Worm (Caenorhabditis elegans) whole organism, young adult: ENCODE data around the gene gpdh-2.

Experiments used
- B0019.2 ChIP-seq: fragments of 200-800 bp; sonication (Bioruptor generic); conservative IDR thresholded peaks from 2 replicates; pipeline ENCODE4 v1.3.6; 2022; ENCODE audit warnings: missing genetic modification reagents, missing genetic modification characterization, missing compliant biosample characterization
- B0035.1 ChIP-seq: sonication (generic microtip); optimal IDR thresholded peaks from 2 replicates; lab custom pipeline; 2016; ENCODE audit warnings: missing genetic modification characterization, mild to moderate bottlenecking, missing compliant biosample characterization, missing genotype, missing genetic modification reagents
- F52B5.7 ChIP-seq: sonication (generic microtip); optimal IDR thresholded peaks from 2 replicates; lab custom pipeline; 2016; ENCODE audit warnings: mild to moderate bottlenecking, missing genetic modification characterization, missing compliant biosample characterization
- Y56A3A.18 ChIP-seq: fragments of 200-800 bp; sonication (Bioruptor generic); IDR thresholded peaks from 2 replicates; pipeline ENCODE4 v1.3.6; 2022; ENCODE audit warnings: missing genetic modification reagents, missing genetic modification characterization, missing compliant biosample characterization
- Y95B8A.8 ChIP-seq: fragments of 200-800 bp; sonication (Bioruptor generic); IDR thresholded peaks from 2 replicates; pipeline ENCODE4 v1.3.6; 2022; ENCODE audit warnings: missing genetic modification reagents, missing genetic modification characterization, missing compliant biosample characterization
- akir-1 ChIP-seq: fragments of 200-800 bp; sonication (Bioruptor generic); optimal IDR thresholded peaks from 2 replicates; lab custom pipeline; 2018; ENCODE audit warnings: mild to moderate bottlenecking, missing genetic modification characterization, moderate library complexity, missing compliant biosample characterization
- aptf-2 ChIP-seq: fragments of 200-800 bp; sonication (Bioruptor generic); conservative IDR thresholded peaks from 2 replicates; pipeline ENCODE4 v1.3.6; 2022; ENCODE audit warnings: missing genetic modification reagents, missing genetic modification characterization, missing compliant biosample characterization
- atf-7 ChIP-seq: sonication (generic microtip); optimal IDR thresholded peaks from 2 replicates; lab custom pipeline; 2017; ENCODE audit warnings: mild to moderate bottlenecking, missing genetic modification characterization, missing compliant biosample characterization
- athp-1 ChIP-seq: sonication (generic microtip); optimal IDR thresholded peaks from 2 replicates; lab custom pipeline; 2017; ENCODE audit warnings: mild to moderate bottlenecking, missing genetic modification characterization, missing compliant biosample characterization
- bed-2 ChIP-seq: fragments of 200-800 bp; sonication (Bioruptor generic); IDR thresholded peaks from 2 replicates; pipeline ENCODE4 v1.3.6; 2022; ENCODE audit warnings: missing genetic modification reagents, missing genetic modification characterization, missing compliant biosample characterization
- ceh-58 ChIP-seq: fragments of 200-800 bp; sonication (Bioruptor generic); IDR thresholded peaks from 2 replicates; pipeline ENCODE4 v1.3.6; 2022; ENCODE audit warnings: missing genetic modification characterization, missing compliant biosample characterization
- egl-18 ChIP-seq: fragments of 200-800 bp; sonication (Bioruptor generic); IDR thresholded peaks from 2 replicates; pipeline ENCODE4 v1.3.6; 2022; ENCODE audit warnings: missing genetic modification reagents, missing genetic modification characterization, missing compliant biosample characterization
- ekl-4 ChIP-seq: fragments of 200-800 bp; sonication (Bioruptor generic); IDR thresholded peaks from 2 replicates; pipeline ENCODE4 v1.3.6; 2022; ENCODE audit warnings: missing genetic modification reagents, missing genetic modification characterization, missing compliant biosample characterization
- fkh-3 ChIP-seq: sonication (generic microtip); optimal IDR thresholded peaks from 2 replicates; lab custom pipeline; 2016; ENCODE audit warnings: mild to moderate bottlenecking, missing genetic modification characterization, missing compliant biosample characterization
- gei-17 ChIP-seq: fragments of 200-800 bp; sonication (Bioruptor generic); optimal IDR thresholded peaks from 2 replicates; lab custom pipeline; 2018; ENCODE audit warnings: mild to moderate bottlenecking, missing genetic modification characterization, missing compliant biosample characterization
- him-1 ChIP-seq: sonication (generic microtip); optimal IDR thresholded peaks from 2 replicates; lab custom pipeline; 2016; ENCODE audit warnings: missing genotype, missing genetic modification reagents, missing genetic modification characterization, missing compliant biosample characterization
- hmg-1.2 ChIP-seq: fragments of 200-800 bp; sonication (Bioruptor generic); IDR thresholded peaks from 2 replicates; pipeline ENCODE4 v1.3.6; 2022; ENCODE audit warnings: missing genetic modification reagents, missing genetic modification characterization, missing compliant biosample characterization
- hrde-1 ChIP-seq: sonication (generic microtip); optimal IDR thresholded peaks from 2 replicates; lab custom pipeline; 2016; ENCODE audit warnings: missing genetic modification characterization, mild to moderate bottlenecking, missing compliant biosample characterization, moderate library complexity, missing genotype, missing genetic modification reagents, borderline replicate concordance
- hsf-1 ChIP-seq: fragments of 200-800 bp; sonication (Bioruptor generic); IDR thresholded peaks from 2 replicates; pipeline ENCODE4 v1.3.6; 2022; ENCODE audit warnings: missing genetic modification reagents, missing genetic modification characterization, missing compliant biosample characterization
- let-607 ChIP-seq, 2 experiments: fragments of 200-800 bp in 1 of 2; sonication (Bioruptor generic) in 1 of 2; sonication (generic microtip) in 1 of 2; optimal IDR thresholded peaks; 2 replicates each; lab custom pipeline; 2016 to 2018; ENCODE audit warnings: mild to moderate bottlenecking in 2 of 2, missing compliant biosample characterization in 2 of 2, missing genetic modification characterization in 2 of 2, moderate library complexity in 2 of 2, missing genotype in 1 of 2
- lin-26 ChIP-seq: fragments of 200-800 bp; sonication (Bioruptor generic); IDR thresholded peaks from 2 replicates; pipeline ENCODE4 v1.3.6; 2022; ENCODE audit warnings: missing genetic modification reagents, missing genetic modification characterization, missing compliant biosample characterization
- lin-35 ChIP-seq, 3 experiments: fragments of 150-350 bp in 2 of 3; sonication (generic microtip) in 1 of 3; optimal IDR thresholded peaks; 2 replicates each; lab custom pipeline; 2014 to 2018; ENCODE audit warnings: missing biosample characterization in 3 of 3, missing genetic modification characterization in 3 of 3, missing genetic modification reagents in 3 of 3
- lin-40 ChIP-seq: sonication (generic microtip); optimal IDR thresholded peaks from 2 replicates; lab custom pipeline; 2016; ENCODE audit warnings: missing genetic modification characterization, mild to moderate bottlenecking, missing compliant biosample characterization, missing genotype, missing genetic modification reagents
- lin-54 ChIP-seq: fragments of 200-800 bp; sonication (Bioruptor generic); optimal IDR thresholded peaks from 2 replicates; lab custom pipeline; 2018; ENCODE audit warnings: mild to moderate bottlenecking, missing genetic modification characterization, missing compliant biosample characterization
- lir-1 ChIP-seq: fragments of 200-800 bp; sonication (Bioruptor generic); conservative IDR thresholded peaks from 2 replicates; pipeline ENCODE4 v1.3.6; 2022; ENCODE audit warnings: missing genetic modification reagents, missing genetic modification characterization, missing compliant biosample characterization
- mel-28 ChIP-seq: sonication (generic microtip); optimal IDR thresholded peaks from 2 replicates; lab custom pipeline; 2016; ENCODE audit warnings: borderline replicate concordance, mild to moderate bottlenecking, missing genetic modification characterization, missing compliant biosample characterization
- mxl-1 ChIP-seq: sonication (generic microtip); optimal IDR thresholded peaks from 2 replicates; lab custom pipeline; 2016; ENCODE audit warnings: missing genetic modification characterization, missing compliant biosample characterization
- nhr-120 ChIP-seq: fragments of 200-800 bp; sonication (Bioruptor generic); IDR thresholded peaks from 2 replicates; pipeline ENCODE4 v1.3.6; 2022; ENCODE audit warnings: missing genetic modification characterization, missing compliant biosample characterization
- nhr-179 ChIP-seq: sonication (generic microtip); optimal IDR thresholded peaks from 2 replicates; lab custom pipeline; 2016; ENCODE audit warnings: mild to moderate bottlenecking, missing genetic modification characterization, missing compliant biosample characterization
- nhr-27 ChIP-seq: fragments of 200-800 bp; sonication (Bioruptor generic); optimal IDR thresholded peaks from 2 replicates; lab custom pipeline; 2018; ENCODE audit warnings: mild to moderate bottlenecking, missing genetic modification characterization, moderate library complexity, missing compliant biosample characterization
- snpc-1.1 ChIP-seq: sonication (generic microtip); optimal IDR thresholded peaks from 2 replicates; lab custom pipeline; 2017; ENCODE audit warnings: missing genetic modification characterization, mild to moderate bottlenecking, missing compliant biosample characterization, antibody characterized with exemption, moderate library complexity, missing genotype, missing genetic modification reagents; ENCODE audit not compliant: insufficient read depth
- snpc-1.3 ChIP-seq: sonication (generic microtip); optimal IDR thresholded peaks from 2 replicates; lab custom pipeline; 2017; ENCODE audit warnings: missing genetic modification characterization, mild to moderate bottlenecking, missing compliant biosample characterization, antibody characterized with exemption, moderate library complexity, missing genotype, missing genetic modification reagents; ENCODE audit not compliant: insufficient read depth
- snpc-3.4 ChIP-seq: sonication (generic microtip); optimal IDR thresholded peaks from 2 replicates; lab custom pipeline; 2017; ENCODE audit warnings: missing genetic modification characterization, mild to moderate bottlenecking, missing compliant biosample characterization, antibody characterized with exemption, moderate library complexity, missing genotype, missing genetic modification reagents
- somi-1 ChIP-seq: fragments of 200-800 bp; sonication (Bioruptor generic); optimal IDR thresholded peaks from 2 replicates; lab custom pipeline; 2018; ENCODE audit warnings: mild to moderate bottlenecking, missing genetic modification characterization, missing compliant biosample characterization
- unc-130 ChIP-seq: sonication (generic microtip); optimal IDR thresholded peaks from 2 replicates; lab custom pipeline; 2016; ENCODE audit warnings: missing genetic modification reagents, missing genetic modification characterization, missing compliant biosample characterization
- ztf-22 ChIP-seq: fragments of 200-800 bp; sonication (Bioruptor generic); optimal IDR thresholded peaks from 2 replicates; lab custom pipeline; 2018; ENCODE audit warnings: mild to moderate bottlenecking, missing genetic modification characterization, moderate library complexity, missing compliant biosample characterization
- ztf-26 ChIP-seq: sonication (generic microtip); optimal IDR thresholded peaks from 2 replicates; lab custom pipeline; 2017; ENCODE audit warnings: missing genetic modification characterization, missing compliant biosample characterization
- ztf-28 ChIP-seq: fragments of 200-800 bp; sonication (Bioruptor generic); IDR thresholded peaks from 2 replicates; pipeline ENCODE4 v1.3.6; 2022; ENCODE audit warnings: missing genetic modification reagents, missing genetic modification characterization, missing compliant biosample characterization
- ztf-6 ChIP-seq: fragments of 200-800 bp; sonication (Bioruptor generic); IDR thresholded peaks from 2 replicates; pipeline ENCODE4 v1.3.6; 2022; ENCODE audit warnings: missing genetic modification reagents, missing genetic modification characterization, missing compliant biosample characterization

Gene gpdh-2

ce11 chrIII:9824330-9824934, 34.6 kb downstream of the gpdh-2 start, which contains the start of gene lin-52 (continued):
- TF ChIP-seq lin-35 (GFP tag; optimal IDR thresholded peaks at IDR 0.05; lab: Kevin White, UChicago) (peak in 1 of 3 experiments; percentile 47), mel-28 (no peak), hsf-1 (GFP tag; lab: Robert Waterston, UW) (peak; percentile 71; the same call in 1 of the 2 replicates), snpc-1.3 (tag; lab: Kevin White, UChicago) (no peak), ztf-22 (GFP tag; lab: Kevin White, UChicago) (no peak), lir-1 (GFP tag; lab: Robert Waterston, UW) (no peak), hmg-1.2 (GFP tag; lab: Robert Waterston, UW) (no peak), atf-7 (tag; lab: Kevin White, UChicago) (peak; percentile 51), nhr-179 (peak; percentile 32), hrde-1 (tag; lab: Kevin White, UChicago) (no peak), somi-1 (GFP tag; lab: Kevin White, UChicago) (no peak), gei-17 (GFP tag; lab: Kevin White, UChicago) (peak; percentile 17), B0035.1 (peak; percentile 31), him-1 (tag; lab: Kevin White, UChicago) (peak; percentile 9), snpc-1.1 (tag; lab: Kevin White, UChicago) (no peak), F52B5.7 (tag; lab: Kevin White, UChicago) (no peak), let-607 (tag; optimal IDR thresholded peaks at IDR 0.05; lab: Kevin White, UChicago) (peak in 1 of 2 experiments; percentile 11), athp-1 (tag; lab: Kevin White, UChicago) (peak; percentile 56), ekl-4 (GFP tag; lab: Robert Waterston, UW) (peak; percentile 35), ztf-6 (GFP tag; lab: Robert Waterston, UW) (no peak), ztf-28 (no peak), lin-26 (GFP tag; lab: Robert Waterston, UW) (no peak), bed-2 (GFP tag; lab: Robert Waterston, UW) (no peak), aptf-2 (no peak), egl-18 (no peak), lin-54 (GFP tag; lab: Kevin White, UChicago) (peak; percentile 29), snpc-3.4 (no peak), akir-1 (GFP tag; lab: Kevin White, UChicago) (no peak), unc-130 (GFP tag; lab: Kevin White, UChicago) (no peak), B0019.2 (GFP tag; lab: Robert Waterston, UW) (no peak), mxl-1 (tag; lab: Kevin White, UChicago) (no peak), nhr-120 (GFP tag; lab: Robert Waterston, UW) (0 out of 2 replicates have a peak, but pooled peaks have one; percentile 34), ztf-26 (tag; lab: Kevin White, UChicago) (peak; percentile 46), Y56A3A.18 (peak; percentile 57; the same call in 1 of the 2 replicates), Y95B8A.8 (GFP tag; lab: Robert Waterston, UW) (peak; percentile 52; the same call in 1 of the 2 replicates), fkh-3 (tag; lab: Kevin White, UChicago) (peak; percentile 13), nhr-27 (no peak), lin-40 (tag; lab: Kevin White, UChicago) (peak; percentile 24), ceh-58 (GFP tag; lab: Robert Waterston, UW) (no peak)
- TF ChIP-seq, all 124 proteins: peak for 34
